Fruit fly (Drosophila melanogaster): ENCODE measurements around the gene nocte.

The nocte gene

dm6 chrX:10487964-10488605 is 13.6 kb upstream of the nocte start (continued):
- TF ChIP-seq HHEX (GFP tag; optimal IDR thresholded peaks at IDR 0.05): peak; percentile 47
- peak; percentile 17 for TF ChIP-seq Deaf1 (tag; optimal IDR thresholded peaks at IDR 0.05)
- TF ChIP-seq CG8089 (GFP tag; optimal IDR thresholded peaks at IDR 0.05): no peak
- peak; percentile 41; the same call in 1 of the 2 replicates for TF ChIP-seq CG9215 (GFP tag; IDR thresholded peaks at IDR 0.05)
- no peak; the same call in 1 of the 2 replicates for TF ChIP-seq CG14441 (GFP tag; IDR thresholded peaks at IDR 0.05)
- peak; percentile 94 for TF ChIP-seq Ets65A (GFP tag)
- no peak for TF ChIP-seq CG15073 (GFP tag; optimal IDR thresholded peaks at IDR 0.05)
- no peak for TF ChIP-seq repo (GFP tag; optimal IDR thresholded peaks at IDR 0.05)
- TF ChIP-seq croc (GFP tag; conservative IDR thresholded peaks at IDR 0.05): no peak
- peak; percentile 54 for TF ChIP-seq CG7556 (GFP tag; optimal IDR thresholded peaks at IDR 0.05)
- TF ChIP-seq sim (GFP tag; IDR thresholded peaks at IDR 0.05): no peak
- no peak for TF ChIP-seq dmrt11E (tag; optimal IDR thresholded peaks at IDR 0.05)
- TF ChIP-seq gt (GFP tag; IDR thresholded peaks at IDR 0.05): no peak
- no peak for TF ChIP-seq CG6272 (GFP tag; IDR thresholded peaks at IDR 0.05)
- peak; percentile 23 for TF ChIP-seq vfl (GFP tag; optimal IDR thresholded peaks at IDR 0.05)
- TF ChIP-seq CG30431 (GFP tag; optimal IDR thresholded peaks at IDR 0.05): no peak
- peak; percentile 20 for TF ChIP-seq nau (GFP tag; optimal IDR thresholded peaks at IDR 0.05)
- no peak for TF ChIP-seq CG43689 (GFP tag; IDR thresholded peaks at IDR 0.05)
- peak; percentile 57 for TF ChIP-seq Ptx1 (GFP tag; IDR thresholded peaks at IDR 0.05)
- no peak for TF ChIP-seq CG1792 (GFP tag; optimal IDR thresholded peaks at IDR 0.05)
- 0 out of 2 replicates have a peak, but pooled peaks have one; percentile 6 for TF ChIP-seq Oaz (GFP tag; IDR thresholded peaks at IDR 0.05)
- no peak for TF ChIP-seq ttk (GFP tag; IDR thresholded peaks at IDR 0.05)
- no peak for TF ChIP-seq CG14965 (GFP tag; optimal IDR thresholded peaks at IDR 0.05; ENCODE audit: borderline replicate concordance)
- peak; percentile 39 for TF ChIP-seq CG13624 (GFP tag; optimal IDR thresholded peaks at IDR 0.05)
- TF ChIP-seq lmd (GFP tag; IDR thresholded peaks at IDR 0.05): peak; percentile 50; the same call in 1 of the 2 replicates
- no peak for TF ChIP-seq Camta (GFP tag; optimal IDR thresholded peaks at IDR 0.05)
- peak; percentile 36 for TF ChIP-seq sd (tag; optimal IDR thresholded peaks at IDR 0.05)
- TF ChIP-seq Mes4 (GFP tag; optimal IDR thresholded peaks at IDR 0.05): no peak
- peak; percentile 27 for TF ChIP-seq Nf-YC (tag; optimal IDR thresholded peaks at IDR 0.05)
- TF ChIP-seq CHES-1-like (GFP tag; optimal IDR thresholded peaks at IDR 0.05): peak; percentile 50
- TF ChIP-seq Aef1 (GFP tag; IDR thresholded peaks at IDR 0.05): peak; percentile 40; the same call in 1 of the 3 replicates
- no peak for TF ChIP-seq CG12942 (GFP tag; optimal IDR thresholded peaks at IDR 0.05)
- TF ChIP-seq CG34422 (GFP tag; IDR thresholded peaks at IDR 0.05): no peak
- TF ChIP-seq CG3281 (GFP tag; optimal IDR thresholded peaks at IDR 0.05): peak; percentile 65
- TF ChIP-seq Hsf (GFP tag; optimal IDR thresholded peaks at IDR 0.05): peak; percentile 31
- TF ChIP-seq CG10979 (tag; optimal IDR thresholded peaks at IDR 0.05): no peak
- no peak for TF ChIP-seq CTCF (GFP tag; optimal IDR thresholded peaks at IDR 0.05)
- peak; percentile 36 for TF ChIP-seq CG13424 (tag; optimal IDR thresholded peaks at IDR 0.05)
- TF ChIP-seq CG7372 (GFP tag; IDR thresholded peaks at IDR 0.05): no peak
- TF ChIP-seq fu2 (GFP tag; optimal IDR thresholded peaks at IDR 0.05): peak; percentile 13
- no peak for TF ChIP-seq tna (GFP tag; IDR thresholded peaks at IDR 0.05; ENCODE audit: partially characterized antibody)
- TF ChIP-seq CG10274 (GFP tag; optimal IDR thresholded peaks at IDR 0.05): peak; percentile 25
- TF ChIP-seq CG10462 (GFP tag; optimal IDR thresholded peaks at IDR 0.05): no peak
- TF ChIP-seq sens (GFP tag): peak; percentile 54
- TF ChIP-seq CG9932 (GFP tag; IDR thresholded peaks at IDR 0.05): peak; percentile 48; the same call in 1 of the 2 replicates
- TF ChIP-seq ftz-f1 (GFP tag; optimal IDR thresholded peaks at IDR 0.05): no peak
- TF ChIP-seq tup (GFP tag; optimal IDR thresholded peaks at IDR 0.05): no peak
- peak; percentile 20 for TF ChIP-seq CG12391 (tag; optimal IDR thresholded peaks at IDR 0.05)
- TF ChIP-seq zfh1 (GFP tag; IDR thresholded peaks at IDR 0.05): no peak
- TF ChIP-seq stc (GFP tag; IDR thresholded peaks at IDR 0.05): no peak
- no peak for TF ChIP-seq CG11696 (GFP tag; IDR thresholded peaks at IDR 0.05)
- peak; percentile 13 for TF ChIP-seq CG6765 (GFP tag; optimal IDR thresholded peaks at IDR 0.05)
